Worm (Caenorhabditis elegans) whole organism, late embryonic: Measurements from ENCODE around the gene dao-2.
A peak's percentile ranks its signal among the peaks of the same experiment; 100 is the strongest.

Experiments used
- C08G9.2 ChIP-seq: sonication (generic microtip); optimal IDR thresholded peaks from 2 replicates; lab custom pipeline; 2016; ENCODE audit warnings: mild to moderate bottlenecking, missing genetic modification characterization, moderate library complexity, missing compliant biosample characterization
- C38D4.7 ChIP-seq: fragments of 200-800 bp; sonication (Bioruptor generic); optimal IDR thresholded peaks from 2 replicates; lab custom pipeline; 2018; ENCODE audit warnings: mild to moderate bottlenecking, missing genetic modification characterization, moderate library complexity, missing compliant biosample characterization
- F13H6.1 ChIP-seq: sonication (generic microtip); optimal IDR thresholded peaks from 2 replicates; lab custom pipeline; 2016; ENCODE audit warnings: missing genetic modification characterization, missing compliant biosample characterization
- K02D7.2 ChIP-seq: sonication (generic microtip); optimal IDR thresholded peaks from 2 replicates; lab custom pipeline; 2017; ENCODE audit warnings: mild to moderate bottlenecking, missing genetic modification characterization, missing compliant biosample characterization
- ahr-1 ChIP-seq: sonication (generic microtip); optimal IDR thresholded peaks from 2 replicates; lab custom pipeline; 2016; ENCODE audit warnings: missing genetic modification characterization, missing compliant biosample characterization
- ama-1 ChIP-seq: fragments of 150-350 bp; optimal IDR thresholded peaks from 2 replicates; lab custom pipeline; 2014
- ceh-19 ChIP-seq: fragments of 200-800 bp; sonication (Bioruptor generic); optimal IDR thresholded peaks from 2 replicates; lab custom pipeline; 2018; ENCODE audit warnings: mild to moderate bottlenecking, missing genetic modification characterization, missing compliant biosample characterization
- ceh-31 ChIP-seq: sonication (generic microtip); optimal IDR thresholded peaks from 2 replicates; lab custom pipeline; 2016; ENCODE audit warnings: missing genetic modification characterization, missing compliant biosample characterization
- ceh-34 ChIP-seq: sonication (generic microtip); optimal IDR thresholded peaks from 2 replicates; lab custom pipeline; 2016; ENCODE audit warnings: mild to moderate bottlenecking, missing genetic modification characterization, missing compliant biosample characterization
- ceh-45 ChIP-seq: fragments of 200-800 bp; sonication (Bioruptor generic); IDR thresholded peaks from 2 replicates; pipeline ENCODE4 v1.3.6; 2022; ENCODE audit warnings: missing genetic modification reagents, missing genetic modification characterization, missing compliant biosample characterization
- ceh-6 ChIP-seq: fragments of 200-800 bp; sonication (Bioruptor generic); optimal IDR thresholded peaks from 2 replicates; lab custom pipeline; 2018; ENCODE audit warnings: mild to moderate bottlenecking, missing genetic modification characterization, missing compliant biosample characterization
- che-1 ChIP-seq: sonication (generic microtip); optimal IDR thresholded peaks from 2 replicates; lab custom pipeline; 2016; ENCODE audit warnings: mild to moderate bottlenecking, missing genetic modification characterization, missing compliant biosample characterization
- dve-1 ChIP-seq: sonication (generic microtip); optimal IDR thresholded peaks from 2 replicates; lab custom pipeline; 2017; ENCODE audit warnings: antibody characterized with exemption, mild to moderate bottlenecking, missing genetic modification characterization, missing compliant biosample characterization
- elt-2 ChIP-seq: sonication (generic microtip); optimal IDR thresholded peaks from 2 replicates; lab custom pipeline; 2016; ENCODE audit warnings: missing genetic modification reagents, missing genetic modification characterization, missing compliant biosample characterization
- elt-4 ChIP-seq: sonication (generic microtip); optimal IDR thresholded peaks from 2 replicates; lab custom pipeline; 2016; ENCODE audit warnings: missing genetic modification characterization, missing compliant biosample characterization
- ets-4 ChIP-seq: sonication (generic microtip); optimal IDR thresholded peaks from 2 replicates; lab custom pipeline; 2016; ENCODE audit warnings: missing genetic modification characterization, missing compliant biosample characterization
- fax-1 ChIP-seq: sonication (generic microtip); optimal IDR thresholded peaks from 2 replicates; lab custom pipeline; 2016; ENCODE audit warnings: missing genotype, missing genetic modification characterization, missing compliant biosample characterization
- fkh-10 ChIP-seq: fragments of 150-350 bp; optimal IDR thresholded peaks from 2 replicates; lab custom pipeline; 2014; ENCODE audit warnings: missing biosample characterization, missing genetic modification reagents, missing genetic modification characterization
- fkh-6 ChIP-seq: sonication (generic microtip); optimal IDR thresholded peaks from 2 replicates; lab custom pipeline; 2016; ENCODE audit warnings: missing genetic modification characterization, missing compliant biosample characterization
- gmeb-2 ChIP-seq: sonication (generic microtip); optimal IDR thresholded peaks from 2 replicates; lab custom pipeline; 2016; ENCODE audit warnings: missing genetic modification characterization, inconsistent platforms, missing compliant biosample characterization
- hlh-30 ChIP-seq: sonication (generic microtip); optimal IDR thresholded peaks from 2 replicates; lab custom pipeline; 2017; ENCODE audit warnings: antibody characterized with exemption, missing genetic modification characterization, missing compliant biosample characterization; ENCODE audit not compliant: insufficient read depth
- hlh-6 ChIP-seq: sonication (generic microtip); optimal IDR thresholded peaks from 2 replicates; lab custom pipeline; 2016; ENCODE audit warnings: missing genotype, missing genetic modification characterization, missing compliant biosample characterization
- madf-2 ChIP-seq: sonication (generic microtip); optimal IDR thresholded peaks from 2 replicates; lab custom pipeline; 2017; ENCODE audit warnings: missing genetic modification characterization, missing compliant biosample characterization
- nhr-11 ChIP-seq: fragments of 150-350 bp; optimal IDR thresholded peaks from 2 replicates; lab custom pipeline; 2014; ENCODE audit warnings: missing biosample characterization, missing genetic modification characterization
- nhr-232 ChIP-seq: sonication (generic microtip); optimal IDR thresholded peaks from 2 replicates; lab custom pipeline; 2016; ENCODE audit warnings: missing genetic modification characterization, missing compliant biosample characterization
- npax-4 ChIP-seq: sonication (generic microtip); optimal IDR thresholded peaks from 2 replicates; lab custom pipeline; 2016; ENCODE audit warnings: missing genetic modification characterization, missing compliant biosample characterization
- pat-9 ChIP-seq: fragments of 200-800 bp; sonication (Bioruptor generic); optimal IDR thresholded peaks from 2 replicates; lab custom pipeline; 2018; ENCODE audit warnings: mild to moderate bottlenecking, missing genetic modification characterization, moderate library complexity, missing compliant biosample characterization
- pha-4 ChIP-seq: fragments of 150-350 bp; optimal IDR thresholded peaks from 2 replicates; lab custom pipeline; 2018; ENCODE audit warnings: missing biosample characterization, missing genetic modification reagents, missing genetic modification characterization
- pqm-1 ChIP-seq: sonication (generic microtip); optimal IDR thresholded peaks from 2 replicates; lab custom pipeline; 2016; ENCODE audit warnings: missing genetic modification characterization, missing compliant biosample characterization
- sdc-2 ChIP-seq: sonication (generic microtip); optimal IDR thresholded peaks from 2 replicates; lab custom pipeline; 2016; ENCODE audit warnings: missing genotype, missing genetic modification characterization, missing compliant biosample characterization
- sox-2 ChIP-seq: fragments of 200-800 bp; sonication (Bioruptor generic); IDR thresholded peaks from 2 replicates; pipeline ENCODE4 v1.3.6; 2022; ENCODE audit warnings: missing genetic modification reagents, missing genetic modification characterization, missing compliant biosample characterization
- sox-4 ChIP-seq: sonication (generic microtip); optimal IDR thresholded peaks from 2 replicates; lab custom pipeline; 2017; ENCODE audit warnings: mild to moderate bottlenecking, missing genetic modification characterization, inconsistent platforms, missing compliant biosample characterization
- syd-9 ChIP-seq: sonication (generic microtip); optimal IDR thresholded peaks from 2 replicates; lab custom pipeline; 2016; ENCODE audit warnings: mild to moderate bottlenecking, missing genetic modification characterization, moderate library complexity, missing compliant biosample characterization
- tbx-7 ChIP-seq: sonication (generic microtip); optimal IDR thresholded peaks from 2 replicates; lab custom pipeline; 2016; ENCODE audit warnings: missing genotype, missing genetic modification characterization, missing compliant biosample characterization
- ttx-3 ChIP-seq: sonication (generic microtip); optimal IDR thresholded peaks from 2 replicates; lab custom pipeline; 2016; ENCODE audit warnings: missing genetic modification reagents, missing genetic modification characterization, missing compliant biosample characterization
- unc-86 ChIP-seq: sonication (generic microtip); optimal IDR thresholded peaks from 2 replicates; lab custom pipeline; 2016; ENCODE audit warnings: missing genetic modification characterization, missing compliant biosample characterization
- zip-5 ChIP-seq: sonication (generic microtip); optimal IDR thresholded peaks from 2 replicates; lab custom pipeline; 2016; ENCODE audit warnings: missing genetic modification characterization, missing compliant biosample characterization

Gene dao-2

ce11 chrII:4548408-4548807 lies 14.3 kb upstream of the dao-2 start:
- no peak for TF ChIP-seq gmeb-2 (tag; lab: Kevin White, UChicago)
- no peak for TF ChIP-seq nhr-11 (tag; lab: Kevin White, UChicago)
- TF ChIP-seq hlh-6 (tag; lab: Kevin White, UChicago), result no peak
- no peak for TF ChIP-seq pqm-1 (tag; lab: Kevin White, UChicago)
- TF ChIP-seq C08G9.2 (tag; lab: Kevin White, UChicago), result no peak
- TF ChIP-seq K02D7.2 (tag; lab: Kevin White, UChicago), result no peak
- TF ChIP-seq sdc-2, result no peak
- TF ChIP-seq syd-9, result no peak

ce11 chrII:4549983-4550572 lies 12.7 kb upstream of the dao-2 start:
- no peak for TF ChIP-seq ceh-34
- no peak for TF ChIP-seq ceh-45 (GFP tag; lab: Robert Waterston, UW)
- no peak for TF ChIP-seq dve-1 (tag; lab: Kevin White, UChicago)
- no peak for TF ChIP-seq ceh-19 (GFP tag; lab: Kevin White, UChicago)
- TF ChIP-seq C08G9.2 (tag; lab: Kevin White, UChicago), result no peak
- no peak for TF ChIP-seq syd-9
- no peak for TF ChIP-seq C38D4.7 (GFP tag; lab: Kevin White, UChicago)

- no peak for TF ChIP-seq ets-4 (tag; lab: Kevin White, UChicago)
- TF ChIP-seq tbx-7 (tag; lab: Kevin White, UChicago), result no peak
- no peak for TF ChIP-seq hlh-30 (tag; lab: Kevin White, UChicago)
- no peak for TF ChIP-seq sox-4 (tag; lab: Kevin White, UChicago)
- no peak for TF ChIP-seq che-1 (tag; lab: Kevin White, UChicago)
- TF ChIP-seq K02D7.2 (tag; lab: Kevin White, UChicago), result no peak
- TF ChIP-seq dve-1 (tag; lab: Kevin White, UChicago), result no peak
- no peak for TF ChIP-seq ahr-1
- no peak for TF ChIP-seq pha-4
- no peak for TF ChIP-seq F13H6.1 (tag; lab: Kevin White, UChicago)
- TF ChIP-seq ceh-45 (GFP tag; lab: Robert Waterston, UW), result no peak
- TF ChIP-seq madf-2 (tag; lab: Kevin White, UChicago), result no peak
- TF ChIP-seq elt-4 (tag; lab: Kevin White, UChicago), result no peak
- TF ChIP-seq npax-4 (tag; lab: Kevin White, UChicago), result no peak
- no peak for TF ChIP-seq ama-1 (lab: Kevin White, UChicago)
- no peak for TF ChIP-seq ceh-6 (GFP tag; lab: Kevin White, UChicago)
- no peak for TF ChIP-seq pat-9
- no peak for TF ChIP-seq ceh-19 (GFP tag; lab: Kevin White, UChicago)
- TF ChIP-seq nhr-232 (tag; lab: Kevin White, UChicago), result no peak
- no peak for TF ChIP-seq sox-2 (GFP tag; lab: Robert Waterston, UW)
Observed at ce11 chrII:4550783-4551182, 12.0 kb upstream of the dao-2 start, which contains the start of gene K07E1.1. Gene K07E1.1, plus strand, starts transcription at chrII:4551083.

ce11 chrII:4552088-4552487 lies 10.7 kb upstream of the dao-2 start:
- TF ChIP-seq elt-2 (tag; lab: Kevin White, UChicago) (peak; percentile 59), nhr-11 (tag; lab: Kevin White, UChicago) (no peak)

- TF ChIP-seq dve-1 (tag; lab: Kevin White, UChicago) (no peak), fkh-10 (no peak), elt-2 (tag; lab: Kevin White, UChicago) (no peak), fax-1 (no peak), unc-86 (no peak), che-1 (tag; lab: Kevin White, UChicago) (no peak), C38D4.7 (GFP tag; lab: Kevin White, UChicago) (no peak), ttx-3 (tag; lab: Kevin White, UChicago) (no peak), zip-5 (tag; lab: Kevin White, UChicago) (no peak), fkh-6 (tag; lab: Kevin White, UChicago) (no peak), ceh-31 (tag; lab: Kevin White, UChicago) (no peak), pat-9 (no peak), pha-4 (no peak)
Observed at ce11 chrII:4557487-4557886, 5.3 kb upstream of the dao-2 start, which contains the start of gene M03A1.3. Gene M03A1.3, plus strand, starts transcription at chrII:4557787.
